Fruit fly (Drosophila melanogaster): ENCODE results near the gene CG7714.
A peak's percentile ranks its signal among the peaks of the same experiment; 100 is the strongest.

Gene CG7714

dm6 chr3R:18719767-18720341 lies 6.4 kb downstream of the CG7714 start (continued):
- TF ChIP-seq pdm3 (GFP tag; optimal IDR thresholded peaks at IDR 0.05): peak; percentile 64
- TF ChIP-seq fkh (GFP tag; optimal IDR thresholded peaks at IDR 0.05): peak; percentile 6
- TF ChIP-seq acj6 (GFP tag; optimal IDR thresholded peaks at IDR 0.05): peak; percentile 56
- TF ChIP-seq Ets21C (GFP tag; optimal IDR thresholded peaks at IDR 0.05): peak; percentile 52
- TF ChIP-seq CG8632 (GFP tag; optimal IDR thresholded peaks at IDR 0.05): peak; percentile 52
- peak; percentile 69 for TF ChIP-seq topi (GFP tag; optimal IDR thresholded peaks at IDR 0.05)
- TF ChIP-seq CG6276 (GFP tag; optimal IDR thresholded peaks at IDR 0.05): peak; percentile 13
- TF ChIP-seq Smox (GFP tag; optimal IDR thresholded peaks at IDR 0.05): peak; percentile 69
- peak; percentile 59 for TF ChIP-seq achi (GFP tag; optimal IDR thresholded peaks at IDR 0.05)

- TF ChIP-seq ss (GFP tag; optimal IDR thresholded peaks at IDR 0.05) (no peak), CG6163 (GFP tag; IDR thresholded peaks at IDR 0.05) (no peak), Ets96B (tag; optimal IDR thresholded peaks at IDR 0.05) (no peak), Sox15 (GFP tag; optimal IDR thresholded peaks at IDR 0.05) (no peak), CG6854 (GFP tag; optimal IDR thresholded peaks at IDR 0.05) (no peak), Hr39 (GFP tag; optimal IDR thresholded peaks at IDR 0.05) (no peak), net (GFP tag; optimal IDR thresholded peaks at IDR 0.05) (no peak), CG34406 (GFP tag; optimal IDR thresholded peaks at IDR 0.05) (no peak), fd59A (GFP tag; optimal IDR thresholded peaks at IDR 0.05) (no peak), vri (GFP tag; optimal IDR thresholded peaks at IDR 0.05) (no peak), CG8632 (GFP tag; optimal IDR thresholded peaks at IDR 0.05) (no peak), Eip78C (GFP tag) (no peak), topi (GFP tag; optimal IDR thresholded peaks at IDR 0.05) (no peak), spab (GFP tag; optimal IDR thresholded peaks at IDR 0.05) (no peak), Hr38 (GFP tag; optimal IDR thresholded peaks at IDR 0.05) (no peak), CG31627 (GFP tag; optimal IDR thresholded peaks at IDR 0.05) (no peak), CG11902 (GFP tag; optimal IDR thresholded peaks at IDR 0.05) (no peak), CG9139 (GFP tag; optimal IDR thresholded peaks at IDR 0.05) (no peak), CG11762 (GFP tag; optimal IDR thresholded peaks at IDR 0.05; ENCODE audit: insufficient read depth) (no peak)
Observed at dm6 chr3R:18707492-18707891, 18.7 kb downstream of the CG7714 start.

dm6 chr3R:18706289-18706688 lies 19.9 kb downstream of the CG7714 start:
- TF ChIP-seq Eip78C (GFP tag) (no peak), Met (GFP tag; optimal IDR thresholded peaks at IDR 0.05) (no peak), CG3032 (tag; optimal IDR thresholded peaks at IDR 0.05) (no peak), Gug (GFP tag; IDR thresholded peaks at IDR 0.05) (no peak), fkh (GFP tag; optimal IDR thresholded peaks at IDR 0.05) (no peak), Hr39 (GFP tag; optimal IDR thresholded peaks at IDR 0.05) (no peak), svp (GFP tag) (no peak), CG6163 (GFP tag; IDR thresholded peaks at IDR 0.05) (no peak), Smox (GFP tag; optimal IDR thresholded peaks at IDR 0.05) (no peak), Sox102F (GFP tag; optimal IDR thresholded peaks at IDR 0.05) (no peak), CG6276 (GFP tag; optimal IDR thresholded peaks at IDR 0.05) (no peak), Sox15 (GFP tag; optimal IDR thresholded peaks at IDR 0.05) (no peak), eg (GFP tag; IDR thresholded peaks at IDR 0.05) (no peak)

dm6 chr3R:18705150-18705549 lies 21.1 kb downstream of the CG7714 start, which contains the start of the genes ChAT and VAChT:
Gene ChAT (plus strand): TSS chr3R:18705501.
Gene VAChT (plus strand): TSS chr3R:18705501.
- no peak for TF ChIP-seq Smox (GFP tag; optimal IDR thresholded peaks at IDR 0.05)
- no peak for TF ChIP-seq Eip78C (GFP tag)
- TF ChIP-seq dac (GFP tag; optimal IDR thresholded peaks at IDR 0.05): no peak
- TF ChIP-seq acj6 (GFP tag; optimal IDR thresholded peaks at IDR 0.05): no peak
- no peak for TF ChIP-seq Hr4 (GFP tag; optimal IDR thresholded peaks at IDR 0.05)
- no peak for TF ChIP-seq CG11294 (GFP tag; IDR thresholded peaks at IDR 0.05)
- TF ChIP-seq CG10631 (GFP tag; optimal IDR thresholded peaks at IDR 0.05): no peak
- TF ChIP-seq ss (GFP tag; optimal IDR thresholded peaks at IDR 0.05): no peak
- TF ChIP-seq fkh (GFP tag; optimal IDR thresholded peaks at IDR 0.05): no peak
- no peak for TF ChIP-seq CG6854 (GFP tag; optimal IDR thresholded peaks at IDR 0.05)

All from whole organism, prepupa.